Worm (Caenorhabditis elegans): ENCODE results near the gene cdh-7.

DNA sequence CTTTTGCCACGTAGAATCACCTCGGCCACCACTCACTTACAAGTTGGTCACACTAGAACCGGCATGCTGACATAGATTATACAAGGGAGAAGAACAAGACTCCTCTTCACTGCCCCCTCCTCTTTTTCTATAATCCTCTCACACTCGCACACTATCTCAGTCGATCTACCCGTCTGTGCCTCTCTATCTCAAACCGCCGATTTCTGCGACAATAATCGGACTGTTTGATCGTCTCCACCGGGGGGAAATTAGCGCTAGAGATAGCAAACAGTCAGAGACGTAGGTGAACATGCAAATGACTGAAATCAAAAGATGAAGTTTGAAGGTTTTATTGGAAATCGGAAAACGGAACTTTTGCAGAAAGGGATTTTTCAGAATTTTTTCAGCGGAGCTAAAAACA lies 20.6 kb upstream of the cdh-7 start:
- TF ChIP-seq lin-40 (tag; optimal IDR thresholded peaks at IDR 0.05) (peak; percentile 74), madf-10 (tag; optimal IDR thresholded peaks at IDR 0.05) (no peak), nfya-1 (tag; optimal IDR thresholded peaks at IDR 0.05; ENCODE audit: borderline replicate concordance, insufficient read depth) (no peak), B0019.2 (GFP tag; conservative IDR thresholded peaks at IDR 0.05) (no peak), pha-4 (tag; optimal IDR thresholded peaks at IDR 0.05) (no peak), egl-44 (GFP tag; IDR thresholded peaks at IDR 0.05) (no peak), ceh-40 (GFP tag; IDR thresholded peaks at IDR 0.05) (no peak), lin-26 (GFP tag; IDR thresholded peaks at IDR 0.05) (peak; percentile 33; the same call in 1 of the 2 replicates), Y79H2A.3 (GFP tag; conservative IDR thresholded peaks at IDR 0.05) (no peak), ztf-3 (GFP tag; optimal IDR thresholded peaks at IDR 0.05) (no peak)
